Worm (Caenorhabditis elegans) whole organism, L1 larva: ENCODE results near the gene cha-1.
"Not testable (repeated sequence)": the region's sequence is repeated elsewhere in the genome, so short reads cannot be mapped to it uniquely, and the experiment has no call there.

Experiments used
- C16A3.4 ChIP-seq: fragments of 150-350 bp; optimal IDR thresholded peaks from 2 replicates; lab custom pipeline; 2014; ENCODE audit warnings: missing biosample characterization, missing genetic modification characterization
- C34B4.2 ChIP-seq: sonication (generic microtip); optimal IDR thresholded peaks from 2 replicates; lab custom pipeline; 2017; ENCODE audit warnings: mild to moderate bottlenecking, missing genetic modification characterization, missing compliant biosample characterization
- ama-1 ChIP-seq: fragments of 150-350 bp; optimal IDR thresholded peaks from 2 replicates; lab custom pipeline; 2014
- ceh-63 ChIP-seq: fragments of 200-800 bp; sonication (Bioruptor generic); optimal IDR thresholded peaks from 2 replicates; lab custom pipeline; 2018; ENCODE audit warnings: mild to moderate bottlenecking, missing genetic modification characterization, missing compliant biosample characterization
- ceh-82 ChIP-seq, 3 experiments: fragments of 150-350 bp in 1 of 3; sonication (generic microtip) in 2 of 3; optimal IDR thresholded peaks; 2 replicates each; lab custom pipeline; 2014 to 2017; ENCODE audit warnings: missing biosample characterization in 3 of 3, missing genetic modification characterization in 3 of 3
- ces-1 ChIP-seq: fragments of 150-350 bp; optimal IDR thresholded peaks from 2 replicates; lab custom pipeline; 2014; ENCODE audit warnings: missing biosample characterization, missing genetic modification reagents, missing genetic modification characterization
- dsc-1 ChIP-seq: sonication (generic microtip); optimal IDR thresholded peaks from 2 replicates; lab custom pipeline; 2016; ENCODE audit warnings: mild to moderate bottlenecking, missing genetic modification characterization, missing compliant biosample characterization
- efl-3 ChIP-seq: fragments of 200-800 bp; sonication (Bioruptor generic); optimal IDR thresholded peaks from 2 replicates; lab custom pipeline; 2018; ENCODE audit warnings: mild to moderate bottlenecking, missing genetic modification characterization, missing compliant biosample characterization
- egl-13 ChIP-seq: sonication (generic microtip); optimal IDR thresholded peaks from 2 replicates; lab custom pipeline; 2016; ENCODE audit warnings: missing genotype, missing genetic modification reagents, missing genetic modification characterization, missing compliant biosample characterization
- egl-27 ChIP-seq, 2 experiments: fragments of 150-350 bp in 1 of 2; sonication (generic microtip); optimal IDR thresholded peaks; 3 replicates each; lab custom pipeline; 2017 to 2018; ENCODE audit warnings: missing biosample characterization in 2 of 2, missing genetic modification characterization in 2 of 2, missing genetic modification reagents in 2 of 2
- elt-2 ChIP-seq: sonication (generic microtip); optimal IDR thresholded peaks from 2 replicates; lab custom pipeline; 2016; ENCODE audit warnings: missing genetic modification characterization, mild to moderate bottlenecking, inconsistent platforms, missing compliant biosample characterization, missing genetic modification reagents
- elt-3 ChIP-seq, 6 experiments: fragments of 150-350 bp in 1 of 6; sonication (generic microtip); optimal IDR thresholded peaks; 2 replicates each; lab custom pipeline; 2017 to 2018; ENCODE audit warnings: missing biosample characterization in 6 of 6, missing genetic modification characterization in 6 of 6, inconsistent platforms in 1 of 6
- fkh-4 ChIP-seq: sonication (generic microtip); optimal IDR thresholded peaks from 2 replicates; lab custom pipeline; 2016; ENCODE audit warnings: missing compliant biosample characterization, missing genetic modification characterization, borderline replicate concordance
- hlh-17 ChIP-seq: fragments of 200-800 bp; sonication (Bioruptor generic); optimal IDR thresholded peaks from 2 replicates; lab custom pipeline; 2018; ENCODE audit warnings: missing genetic modification characterization, mild to moderate bottlenecking, missing compliant biosample characterization, moderate library complexity, borderline replicate concordance
- hlh-4 ChIP-seq: sonication (generic microtip); optimal IDR thresholded peaks from 2 replicates; lab custom pipeline; 2016; ENCODE audit warnings: mild to moderate bottlenecking, missing genetic modification characterization, missing compliant biosample characterization
- hpl-2 ChIP-seq: fragments of 150-350 bp; optimal IDR thresholded peaks from 2 replicates; lab custom pipeline; 2014; ENCODE audit warnings: missing biosample characterization, missing genetic modification reagents, missing genetic modification characterization
- isw-1 ChIP-seq: fragments of 200-800 bp; sonication (Bioruptor generic); IDR thresholded peaks from 2 replicates; pipeline ENCODE4 v1.3.6; 2022; ENCODE audit warnings: missing genetic modification characterization, missing compliant biosample characterization
- jun-1 ChIP-seq: fragments of 150-350 bp; optimal IDR thresholded peaks from 2 replicates; lab custom pipeline; 2014; ENCODE audit warnings: missing biosample characterization, missing genetic modification reagents, missing genetic modification characterization
- lin-14 ChIP-seq: fragments of 200-800 bp; sonication (Bioruptor generic); optimal IDR thresholded peaks from 2 replicates; lab custom pipeline; 2018; ENCODE audit warnings: mild to moderate bottlenecking, missing genetic modification characterization, moderate library complexity, missing compliant biosample characterization
- lin-35 ChIP-seq, 2 experiments: fragments of 150-350 bp; optimal IDR thresholded peaks; 2 replicates each; lab custom pipeline; 2014; ENCODE audit warnings: missing biosample characterization in 2 of 2, missing genetic modification characterization in 2 of 2, missing genetic modification reagents in 2 of 2
- lsy-2 ChIP-seq, 2 experiments: fragments of 150-350 bp; optimal IDR thresholded peaks; 2 replicates each; lab custom pipeline; 2014; ENCODE audit warnings: missing biosample characterization in 2 of 2, missing genetic modification characterization in 2 of 2
- mab-9 ChIP-seq: fragments of 200-800 bp; sonication (Bioruptor generic); IDR thresholded peaks from 2 replicates; pipeline ENCODE4 v1.3.6; 2022; ENCODE audit warnings: missing genetic modification reagents, missing genetic modification characterization, missing compliant biosample characterization
- mef-2 ChIP-seq: fragments of 150-350 bp; optimal IDR thresholded peaks from 2 replicates; lab custom pipeline; 2014; ENCODE audit warnings: missing biosample characterization, missing genetic modification characterization
- mep-1 ChIP-seq: fragments of 150-350 bp; optimal IDR thresholded peaks from 2 replicates; lab custom pipeline; 2014; ENCODE audit warnings: missing biosample characterization, missing genetic modification characterization
- nhr-19 ChIP-seq: fragments of 200-800 bp; sonication (Bioruptor generic); conservative IDR thresholded peaks from 2 replicates; pipeline ENCODE4 v1.3.6; 2022; ENCODE audit warnings: missing genetic modification characterization, missing compliant biosample characterization
- nhr-28 ChIP-seq: fragments of 150-350 bp; optimal IDR thresholded peaks from 2 replicates; lab custom pipeline; 2014; ENCODE audit warnings: missing biosample characterization, missing genetic modification characterization
- nhr-85 ChIP-seq: sonication (generic microtip); peaks from one replicate; lab custom pipeline; 2016; ENCODE audit warnings: missing genetic modification characterization, inconsistent platforms, missing compliant biosample characterization
- pqm-1 ChIP-seq: sonication (generic microtip); optimal IDR thresholded peaks from 3 replicates; lab custom pipeline; 2017; ENCODE audit warnings: missing biosample characterization, missing genetic modification characterization
- snpc-4 ChIP-seq: fragments of 150-350 bp; optimal IDR thresholded peaks from 2 replicates; lab custom pipeline; 2014; ENCODE audit warnings: missing biosample characterization, missing genetic modification characterization
- sox-4 ChIP-seq: sonication (generic microtip); optimal IDR thresholded peaks from 2 replicates; lab custom pipeline; 2016; ENCODE audit warnings: missing genetic modification characterization, missing compliant biosample characterization
- sptf-1 ChIP-seq: fragments of 150-350 bp; optimal IDR thresholded peaks from 2 replicates; lab custom pipeline; 2014; ENCODE audit warnings: missing biosample characterization, missing genetic modification characterization
- swsn-7 ChIP-seq: sonication (generic microtip); optimal IDR thresholded peaks from 2 replicates; lab custom pipeline; 2016; ENCODE audit warnings: missing genetic modification characterization, missing compliant biosample characterization
- tlp-1 ChIP-seq: fragments of 150-350 bp; optimal IDR thresholded peaks from 2 replicates; lab custom pipeline; 2014; ENCODE audit warnings: missing biosample characterization, missing genetic modification characterization
- unc-30 ChIP-seq: sonication (generic microtip); optimal IDR thresholded peaks from 2 replicates; lab custom pipeline; 2017; ENCODE audit warnings: missing biosample characterization, missing genetic modification characterization
- unc-86 ChIP-seq: sonication (generic microtip); optimal IDR thresholded peaks from 2 replicates; lab custom pipeline; 2016; ENCODE audit warnings: missing genetic modification characterization, missing compliant biosample characterization
- xbp-1 ChIP-seq: sonication (generic microtip); optimal IDR thresholded peaks from 2 replicates; lab custom pipeline; 2016; ENCODE audit warnings: missing genetic modification characterization, missing compliant biosample characterization
- zip-4 ChIP-seq: fragments of 200-800 bp; sonication (Bioruptor generic); optimal IDR thresholded peaks from 2 replicates; lab custom pipeline; 2018; ENCODE audit warnings: mild to moderate bottlenecking, missing genetic modification characterization, moderate library complexity, missing compliant biosample characterization

The cha-1 gene

DNA sequence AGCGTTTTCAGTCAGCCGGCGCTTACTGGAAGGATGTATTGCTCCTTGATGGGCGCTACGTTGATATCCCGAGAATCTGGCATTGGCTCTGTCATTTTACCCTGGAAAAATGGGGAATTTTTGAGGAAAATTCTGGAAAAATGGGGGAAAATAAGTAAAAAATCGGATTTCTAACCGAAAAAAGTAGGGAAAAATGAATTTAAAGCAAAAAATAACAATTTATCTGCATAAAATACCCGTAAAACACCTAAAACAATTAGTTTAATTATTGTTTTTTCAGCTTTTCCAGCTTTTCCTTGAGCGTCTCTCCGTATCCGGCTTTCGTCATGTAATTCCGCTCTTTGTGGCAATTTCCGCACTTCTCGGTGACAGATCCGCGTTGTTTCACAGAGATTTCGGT lies 26.0 kb downstream of the cha-1 start, which contains the start of gene Y37E11B.5:
Y37E11B.5 (minus strand) TSS at position 101 of the 400 bp plus-strand sequence.
- no peak for TF ChIP-seq sox-4
- TF ChIP-seq hpl-2 (GFP tag; lab: Kevin White, UChicago), result no peak
- TF ChIP-seq lin-14 (GFP tag; lab: Kevin White, UChicago), result no peak
- no peak for TF ChIP-seq C16A3.4 (tag; lab: Kevin White, UChicago)
- TF ChIP-seq nhr-19 (GFP tag; lab: Robert Waterston, UW), result no peak
- TF ChIP-seq xbp-1 (tag; lab: Kevin White, UChicago), result no peak
- TF ChIP-seq dsc-1, result no peak
- TF ChIP-seq unc-30, result no peak
- TF ChIP-seq hlh-17, result no peak
- TF ChIP-seq mab-9 (GFP tag; lab: Robert Waterston, UW), result no peak
- no peak for TF ChIP-seq jun-1 (tag; lab: Kevin White, UChicago)
- TF ChIP-seq ceh-63 (GFP tag; lab: Kevin White, UChicago), result no peak
- TF ChIP-seq tlp-1, result no peak

DNA sequence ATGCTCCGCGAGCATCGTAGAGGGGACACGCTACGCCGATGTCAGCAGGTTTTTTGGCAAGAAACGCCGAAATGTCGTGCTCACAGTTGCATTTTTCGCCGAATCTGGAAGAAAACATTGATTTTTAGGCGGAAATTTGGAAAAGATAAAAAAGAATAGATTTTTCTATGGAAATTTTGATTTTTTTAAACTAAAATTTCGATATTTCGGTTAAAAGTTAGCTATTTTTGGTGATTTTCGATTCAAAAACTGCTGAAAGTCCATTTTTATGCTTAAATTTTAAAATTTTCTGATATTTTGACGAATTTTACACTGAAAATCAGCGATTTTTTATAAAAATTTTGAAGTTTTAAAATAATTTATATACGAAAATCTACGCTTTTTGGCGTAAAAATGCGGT lies 27.1 kb downstream of the cha-1 start:
- TF ChIP-seq efl-3 (GFP tag; lab: Kevin White, UChicago) (no peak), fkh-4 (tag; lab: Kevin White, UChicago) (no peak), lsy-2 (tag; optimal IDR thresholded peaks at IDR 0.05; lab: Kevin White, UChicago) (no peak), elt-2 (tag; lab: Kevin White, UChicago) (no peak), mep-1 (tag; lab: Kevin White, UChicago) (no peak), zip-4 (no peak), hlh-17 (no peak), egl-13 (no peak)
- TF ChIP-seq, all 84 proteins: peak for 0

DNA sequence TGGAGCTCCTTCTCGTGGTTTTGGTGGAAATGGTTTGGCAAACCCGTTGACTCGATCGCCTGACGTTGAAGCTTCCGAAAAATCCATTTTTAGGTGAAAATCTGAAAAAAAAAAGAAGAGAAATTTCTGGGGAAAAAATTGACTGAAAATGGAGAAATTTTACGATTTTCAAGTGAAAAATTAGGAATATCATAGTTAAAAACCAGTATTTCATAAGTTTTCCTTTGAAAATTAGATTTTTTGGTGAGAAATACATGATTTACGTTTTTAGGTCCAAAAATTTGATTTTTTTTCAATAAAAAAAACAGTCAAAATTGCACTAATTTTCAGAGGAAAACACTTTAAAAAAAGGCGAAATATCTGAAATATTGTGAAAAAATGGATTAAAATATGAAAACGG lies 31.0 kb downstream of the cha-1 start, which contains the start of gene taf-2:
taf-2 (minus strand) TSS at position 101 of the 400 bp plus-strand sequence.
- TF ChIP-seq ces-1 (GFP tag; lab: Kevin White, UChicago) (no peak), C34B4.2 (no peak), tlp-1 (no peak)

DNA sequence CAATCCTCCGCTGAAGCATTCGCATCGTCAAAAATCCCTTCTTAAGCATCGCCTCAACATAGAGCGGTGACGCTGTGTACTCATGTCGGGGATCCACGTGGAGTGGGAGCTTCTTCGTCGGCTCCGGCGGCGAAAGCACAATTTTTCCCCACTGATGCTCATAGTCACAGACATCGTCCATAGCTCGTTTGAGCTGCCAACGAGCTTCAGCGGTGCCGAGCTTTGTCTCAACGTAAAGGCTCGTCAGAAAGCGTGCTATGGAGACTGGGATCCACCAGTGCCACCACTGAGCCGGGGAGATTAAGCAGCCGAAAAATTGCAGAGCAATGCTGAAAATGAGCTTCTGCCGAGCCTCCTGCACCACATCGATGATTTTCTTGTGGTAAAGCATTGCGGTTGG lies 33.7 kb downstream of the cha-1 start:
- TF ChIP-seq nhr-85 (no peak), hlh-4 (tag; lab: Kevin White, UChicago) (no peak), sptf-1 (no peak), nhr-28 (tag; lab: Kevin White, UChicago) (no peak), pqm-1 (no peak), ceh-63 (GFP tag; lab: Kevin White, UChicago) (no peak), mab-9 (GFP tag; lab: Robert Waterston, UW) (no peak), swsn-7 (tag; lab: Kevin White, UChicago) (no peak), efl-3 (GFP tag; lab: Kevin White, UChicago) (no peak), elt-3 (tag; optimal IDR thresholded peaks at IDR 0.05; lab: Kevin White, UChicago) (no peak), ceh-82 (tag; optimal IDR thresholded peaks at IDR 0.05; lab: Kevin White, UChicago) (no peak), nhr-19 (GFP tag; lab: Robert Waterston, UW) (no peak), snpc-4 (tag; lab: Kevin White, UChicago) (no peak), elt-2 (tag; lab: Kevin White, UChicago) (no peak), unc-86 (tag; lab: Kevin White, UChicago) (no peak), lin-35 (GFP tag; optimal IDR thresholded peaks at IDR 0.05; lab: Kevin White, UChicago) (no peak), isw-1 (no peak)

DNA sequence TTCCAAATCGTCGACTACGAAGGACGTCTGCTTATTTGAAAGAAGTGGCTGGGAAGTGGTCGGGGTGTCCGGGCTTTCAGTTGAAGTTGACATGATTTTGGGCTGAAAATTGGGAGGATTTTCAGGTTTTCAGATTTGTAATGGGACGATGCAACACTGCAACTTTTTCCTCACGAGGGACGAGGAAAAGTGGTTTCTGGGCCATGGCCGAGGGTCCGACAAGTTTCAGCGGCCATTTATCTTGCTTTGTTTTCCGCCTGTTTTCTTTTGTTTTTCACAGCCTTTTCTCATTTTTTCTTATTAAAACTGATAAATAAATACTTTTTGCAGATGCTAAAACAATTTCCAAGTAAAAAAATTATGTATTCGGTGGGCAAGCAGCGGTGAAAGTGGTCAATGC lies 41.7 kb downstream of the cha-1 start, which contains the start of gene blos-7:
blos-7 (minus strand) TSS at position 101 of the 400 bp plus-strand sequence.
- TF ChIP-seq mef-2 (tag; lab: Kevin White, UChicago); egl-27 (tag; optimal IDR thresholded peaks at IDR 0.05; lab: Kevin White, UChicago); ama-1: not testable (repeated sequence)
